Worm (Caenorhabditis elegans) whole organism, early embryonic: Measurements from ENCODE around the gene Y43F8C.17.

Experiments used
- B0310.2 ChIP-seq: sonication (generic microtip); optimal IDR thresholded peaks from 2 replicates; lab custom pipeline; 2016; ENCODE audit warnings: mild to moderate bottlenecking, missing genetic modification characterization, missing compliant biosample characterization
- F13C5.2 ChIP-seq: sonication (generic microtip); optimal IDR thresholded peaks from 2 replicates; lab custom pipeline; 2017; ENCODE audit warnings: mild to moderate bottlenecking, missing genetic modification characterization, inconsistent platforms, missing compliant biosample characterization
- ama-1 ChIP-seq: fragments of 150-350 bp; optimal IDR thresholded peaks from 2 replicates; lab custom pipeline; 2014
- ceh-36 ChIP-seq: sonication (generic microtip); optimal IDR thresholded peaks from 2 replicates; lab custom pipeline; 2016; ENCODE audit warnings: missing genetic modification characterization, inconsistent platforms, missing compliant biosample characterization
- flt-1 ChIP-seq: fragments of 200-800 bp; sonication (Bioruptor generic); IDR thresholded peaks from 2 replicates; pipeline ENCODE4 v1.3.6; 2022; ENCODE audit warnings: missing genetic modification characterization, missing compliant biosample characterization
- hmbx-1 ChIP-seq: sonication (generic microtip); optimal IDR thresholded peaks from 2 replicates; lab custom pipeline; 2016; ENCODE audit warnings: mild to moderate bottlenecking, missing genetic modification characterization, missing compliant biosample characterization
- hnd-1 ChIP-seq: sonication (generic microtip); optimal IDR thresholded peaks from 2 replicates; lab custom pipeline; 2016; ENCODE audit warnings: missing genetic modification characterization, missing compliant biosample characterization
- scrt-1 ChIP-seq: fragments of 200-800 bp; sonication (Bioruptor generic); IDR thresholded peaks from 2 replicates; pipeline ENCODE4 v1.3.6; 2022; ENCODE audit warnings: missing genetic modification characterization, missing compliant biosample characterization
- tra-4 ChIP-seq: sonication (generic microtip); optimal IDR thresholded peaks from 2 replicates; lab custom pipeline; 2017; ENCODE audit warnings: missing genetic modification characterization, missing compliant biosample characterization

- TF ChIP-seq tra-4 (tag; lab: Kevin White, UChicago) (no peak), ceh-36 (tag; lab: Kevin White, UChicago) (no peak), hnd-1 (no peak), flt-1 (no peak), B0310.2 (tag; lab: Kevin White, UChicago) (no peak), scrt-1 (no peak), F13C5.2 (no peak), ama-1 (no peak), hmbx-1 (tag; lab: Kevin White, UChicago) (no peak)
Measured at ce11 chrV:19670866-19671265, 45.1 kb upstream of the Y43F8C.17 start.
